Fruit fly (Drosophila melanogaster) whole organism, embryonic: ENCODE measurements around the gene slmb.

Experiments
- Atf6 ChIP-seq: fragments of 200-800 bp; sonication (Bioruptor generic); IDR thresholded peaks from 2 replicates; pipeline ENCODE4 v1.3.6; 2022; ENCODE audit warnings: missing biosample characterization, missing genetic modification characterization
- CG12391 ChIP-seq: fragments of 200-800 bp; sonication (Bioruptor generic); optimal IDR thresholded peaks from 3 replicates; lab custom pipeline; 2018; ENCODE audit warnings: missing biosample characterization, mild to moderate bottlenecking, missing genetic modification characterization, moderate library complexity
- CG13424 ChIP-seq: fragments of 200-800 bp; sonication (Bioruptor generic); optimal IDR thresholded peaks from 2 replicates; lab custom pipeline; 2019; ENCODE audit warnings: missing biosample characterization, mild to moderate bottlenecking, missing genetic modification characterization, moderate library complexity
- CG13775 ChIP-seq: fragments of 200-800 bp; sonication (Bioruptor generic); optimal IDR thresholded peaks from 3 replicates; lab custom pipeline; 2017; ENCODE audit warnings: missing biosample characterization, mild to moderate bottlenecking, missing genetic modification characterization
- CG15269 ChIP-seq: fragments of 200-800 bp; sonication (Bioruptor generic); optimal IDR thresholded peaks from 2 replicates; lab custom pipeline; 2018; ENCODE audit warnings: missing biosample characterization, mild to moderate bottlenecking, missing genetic modification characterization, moderate library complexity
- CG1529 ChIP-seq: fragments of 200-800 bp; sonication (Bioruptor generic); optimal IDR thresholded peaks from 3 replicates; lab custom pipeline; 2018; ENCODE audit warnings: missing biosample characterization, missing genetic modification characterization
- CG1603 ChIP-seq: fragments of 200-800 bp; sonication (Bioruptor generic); optimal IDR thresholded peaks from 2 replicates; lab custom pipeline; 2019; ENCODE audit warnings: missing biosample characterization, mild to moderate bottlenecking, missing genetic modification characterization, moderate library complexity
- CG17359 ChIP-seq: fragments of 200-800 bp; sonication (Bioruptor generic); optimal IDR thresholded peaks from 3 replicates; lab custom pipeline; 2018; ENCODE audit warnings: missing biosample characterization, mild to moderate bottlenecking, missing genetic modification characterization, moderate library complexity
- CG17385 ChIP-seq: fragments of 200-800 bp; sonication (Bioruptor generic); optimal IDR thresholded peaks from 3 replicates; lab custom pipeline; 2018; ENCODE audit warnings: missing biosample characterization, mild to moderate bottlenecking, missing genetic modification characterization
- CG31224 ChIP-seq: fragments of 200-800 bp; sonication (Bioruptor generic); IDR thresholded peaks from 2 replicates; pipeline ENCODE4 v1.3.6; 2022; ENCODE audit warnings: missing biosample characterization, missing genetic modification characterization
- CG32772 ChIP-seq: fragments of 200-800 bp; sonication (Bioruptor generic); IDR thresholded peaks from 2 replicates; pipeline ENCODE4 v1.3.6; 2022; ENCODE audit warnings: missing biosample characterization, missing genetic modification characterization
- CG42726 ChIP-seq: fragments of 200-800 bp; sonication (Bioruptor generic); IDR thresholded peaks from 2 replicates; pipeline ENCODE4 v1.3.6; 2022; ENCODE audit warnings: missing biosample characterization, missing genetic modification characterization; ENCODE audit not compliant: partially characterized antibody
- CG4424 ChIP-seq: fragments of 200-800 bp; sonication (Bioruptor generic); optimal IDR thresholded peaks from 3 replicates; lab custom pipeline; 2016; ENCODE audit warnings: missing biosample characterization, missing genetic modification characterization
- CG6654 ChIP-seq: fragments of 200-800 bp; sonication (Bioruptor generic); optimal IDR thresholded peaks from 2 replicates; lab custom pipeline; 2017; ENCODE audit warnings: missing biosample characterization, mild to moderate bottlenecking, missing genetic modification characterization
- CG7357 ChIP-seq: fragments of 200-800 bp; sonication (Bioruptor generic); IDR thresholded peaks from 3 replicates; pipeline ENCODE4 v1.3.6; 2022; ENCODE audit warnings: missing biosample characterization, missing genetic modification characterization
- CG7372 ChIP-seq: fragments of 200-800 bp; sonication (Bioruptor generic); IDR thresholded peaks from 2 replicates; pipeline ENCODE4 v1.3.6; 2022; ENCODE audit warnings: missing biosample characterization, missing genetic modification characterization
- CG8478 ChIP-seq: fragments of >200 bp; optimal IDR thresholded peaks from 2 replicates; lab custom pipeline; 2018
- D ChIP-seq, 2 experiments: fragments of 200-800 bp in 1 of 2; fragments of >200 bp in 1 of 2; sonication (Bioruptor generic) in 1 of 2; optimal IDR thresholded peaks; 2 replicates in 1 of 2; 3 replicates in 1 of 2; lab custom pipeline; 2017; ENCODE audit warnings: mild to moderate bottlenecking in 1 of 2, missing biosample characterization in 1 of 2, missing genetic modification characterization in 1 of 2, missing genetic modification reagents in 1 of 2
- D19A ChIP-seq: fragments of 200-800 bp; optimal IDR thresholded peaks from 3 replicates; lab custom pipeline; 2019; ENCODE audit warnings: missing biosample characterization, mild to moderate bottlenecking, missing genetic modification characterization, moderate library complexity
- Dad ChIP-seq: fragments of 200-800 bp; sonication (Bioruptor generic); optimal IDR thresholded peaks from 3 replicates; lab custom pipeline; 2016; ENCODE audit warnings: missing biosample characterization, missing genetic modification characterization
- Fer1 ChIP-seq: fragments of 200-800 bp; sonication (Bioruptor generic); optimal IDR thresholded peaks from 2 replicates; lab custom pipeline; 2017; ENCODE audit warnings: missing biosample characterization, mild to moderate bottlenecking, missing genetic modification characterization
- HHEX ChIP-seq: fragments of 200-800 bp; sonication (Bioruptor generic); optimal IDR thresholded peaks from 3 replicates; lab custom pipeline; 2017; ENCODE audit warnings: missing biosample characterization, mild to moderate bottlenecking, missing genetic modification characterization, missing genetic modification reagents
- NK7.1 ChIP-seq: fragments of 200-800 bp; sonication (Bioruptor generic); optimal IDR thresholded peaks from 3 replicates; lab custom pipeline; 2016; ENCODE audit warnings: missing biosample characterization, missing genetic modification characterization
- Ptx1 ChIP-seq: fragments of 200-800 bp; sonication (Bioruptor generic); IDR thresholded peaks from 2 replicates; pipeline ENCODE4 v1.3.6; 2022; ENCODE audit warnings: missing biosample characterization, missing genetic modification characterization
- Rfx ChIP-seq: fragments of 200-800 bp; sonication (Bioruptor generic); IDR thresholded peaks from 2 replicates; pipeline ENCODE4 v1.3.6; 2022; ENCODE audit warnings: missing biosample characterization, missing genetic modification characterization
- Scr ChIP-seq: fragments of 200-800 bp; sonication (Bioruptor generic); IDR thresholded peaks from 2 replicates; pipeline ENCODE4 v1.3.6; 2022; ENCODE audit warnings: missing biosample characterization, missing genetic modification characterization; ENCODE audit not compliant: partially characterized antibody
- Sin3A ChIP-seq: fragments of >200 bp; optimal IDR thresholded peaks from 2 replicates; lab custom pipeline; 2018
- TFAM ChIP-seq: fragments of 200-800 bp; sonication (Bioruptor generic); optimal IDR thresholded peaks from 2 replicates; lab custom pipeline; 2017; ENCODE audit warnings: missing biosample characterization, missing genetic modification characterization, inconsistent platforms
- br ChIP-seq: fragments of >200 bp; optimal IDR thresholded peaks from 2 replicates; lab custom pipeline; 2017
- cas ChIP-seq: fragments of 200-800 bp; sonication (Bioruptor generic); IDR thresholded peaks from 2 replicates; pipeline ENCODE4 v1.3.6; 2022; ENCODE audit warnings: missing biosample characterization, missing genetic modification characterization
- chif ChIP-seq, 2 experiments: fragments of 200-800 bp; sonication (Bioruptor generic); optimal IDR thresholded peaks; 3 replicates each; lab custom pipeline; 2016; ENCODE audit warnings: missing biosample characterization in 2 of 2, missing genetic modification characterization in 2 of 2
- chinmo ChIP-seq: fragments of 200-800 bp; sonication (Bioruptor generic); IDR thresholded peaks from 4 replicates; pipeline ENCODE4 v1.3.6; 2022; ENCODE audit warnings: missing biosample characterization, missing genetic modification characterization; ENCODE audit not compliant: partially characterized antibody
- dmrt99B ChIP-seq: fragments of 200-800 bp; sonication (Bioruptor generic); optimal IDR thresholded peaks from 2 replicates; lab custom pipeline; 2018; ENCODE audit warnings: missing biosample characterization, mild to moderate bottlenecking, missing genetic modification characterization, moderate library complexity
- dysf ChIP-seq: fragments of 200-800 bp; sonication (Bioruptor generic); IDR thresholded peaks from 3 replicates; pipeline ENCODE4 v1.3.6; 2022; ENCODE audit warnings: missing biosample characterization, missing genetic modification characterization
- en ChIP-seq: fragments of 200-800 bp; sonication (Bioruptor generic); optimal IDR thresholded peaks from 2 replicates; lab custom pipeline; 2016; ENCODE audit warnings: missing biosample characterization, missing genetic modification characterization
- fd102C ChIP-seq: fragments of 200-800 bp; sonication (Bioruptor generic); optimal IDR thresholded peaks from 2 replicates; lab custom pipeline; 2018; ENCODE audit warnings: missing biosample characterization, mild to moderate bottlenecking, missing genetic modification characterization, moderate library complexity
- hkb ChIP-seq, 2 experiments: fragments of 200-800 bp in 1 of 2; fragments of >200 bp in 1 of 2; sonication (Bioruptor generic) in 1 of 2; IDR thresholded peaks in 1 of 2; optimal IDR thresholded peaks in 1 of 2; 2 replicates each; pipeline versions ENCODE4 v1.3.6 to Lab custom; 2017 to 2022; ENCODE audit warnings: missing biosample characterization in 1 of 2, missing genetic modification characterization in 1 of 2
- lab ChIP-seq: fragments of 200-800 bp; sonication (Bioruptor generic); optimal IDR thresholded peaks from 3 replicates; lab custom pipeline; 2017; ENCODE audit warnings: missing biosample characterization, missing genetic modification characterization, mild to moderate bottlenecking, moderate library complexity, missing genetic modification reagents
- lbe ChIP-seq: fragments of 200-800 bp; sonication (Bioruptor generic); optimal IDR thresholded peaks from 2 replicates; lab custom pipeline; 2016; ENCODE audit warnings: missing biosample characterization, mild to moderate bottlenecking, missing genetic modification characterization
- lov ChIP-seq, 2 experiments: fragments of 200-800 bp in 1 of 2; fragments of >200 bp in 1 of 2; sonication (Bioruptor generic) in 1 of 2; IDR thresholded peaks in 1 of 2; optimal IDR thresholded peaks in 1 of 2; 2 replicates in 1 of 2; 3 replicates in 1 of 2; pipeline versions ENCODE4 v1.3.6 to Lab custom; 2017 to 2022; ENCODE audit warnings: missing biosample characterization in 1 of 2, missing genetic modification characterization in 1 of 2
- luna ChIP-seq: fragments of 200-800 bp; sonication (Bioruptor generic); optimal IDR thresholded peaks from 2 replicates; lab custom pipeline; 2016; ENCODE audit warnings: missing biosample characterization, missing genetic modification characterization
- odd ChIP-seq: fragments of 200-800 bp; sonication (Bioruptor generic); optimal IDR thresholded peaks from 2 replicates; lab custom pipeline; 2017; ENCODE audit warnings: missing biosample characterization, mild to moderate bottlenecking, missing genetic modification characterization
- phol ChIP-seq: fragments of 200-800 bp; sonication (Bioruptor generic); optimal IDR thresholded peaks from 3 replicates; lab custom pipeline; 2018; ENCODE audit warnings: missing biosample characterization, mild to moderate bottlenecking, missing genetic modification characterization, moderate library complexity
- pum ChIP-seq: fragments of 200-800 bp; sonication (Bioruptor generic); optimal IDR thresholded peaks from 2 replicates; lab custom pipeline; 2016; ENCODE audit warnings: missing biosample characterization, missing genetic modification characterization
- slbo ChIP-seq: fragments of 200-800 bp; sonication (Bioruptor generic); IDR thresholded peaks from 2 replicates; pipeline ENCODE4 v1.3.6; 2022; ENCODE audit warnings: missing biosample characterization, missing genetic modification characterization
- slou ChIP-seq: fragments of 200-800 bp; sonication (Bioruptor generic); optimal IDR thresholded peaks from 3 replicates; lab custom pipeline; 2016; ENCODE audit warnings: missing biosample characterization, missing genetic modification characterization
- slp2 ChIP-seq: fragments of 200-800 bp; sonication (Bioruptor generic); optimal IDR thresholded peaks from 2 replicates; lab custom pipeline; 2016; ENCODE audit warnings: missing biosample characterization, missing genetic modification characterization
- sqz ChIP-seq: fragments of 200-800 bp; sonication (Bioruptor generic); optimal IDR thresholded peaks from 3 replicates; lab custom pipeline; 2018; ENCODE audit warnings: missing biosample characterization, mild to moderate bottlenecking, missing genetic modification characterization

The slmb gene

DNA sequence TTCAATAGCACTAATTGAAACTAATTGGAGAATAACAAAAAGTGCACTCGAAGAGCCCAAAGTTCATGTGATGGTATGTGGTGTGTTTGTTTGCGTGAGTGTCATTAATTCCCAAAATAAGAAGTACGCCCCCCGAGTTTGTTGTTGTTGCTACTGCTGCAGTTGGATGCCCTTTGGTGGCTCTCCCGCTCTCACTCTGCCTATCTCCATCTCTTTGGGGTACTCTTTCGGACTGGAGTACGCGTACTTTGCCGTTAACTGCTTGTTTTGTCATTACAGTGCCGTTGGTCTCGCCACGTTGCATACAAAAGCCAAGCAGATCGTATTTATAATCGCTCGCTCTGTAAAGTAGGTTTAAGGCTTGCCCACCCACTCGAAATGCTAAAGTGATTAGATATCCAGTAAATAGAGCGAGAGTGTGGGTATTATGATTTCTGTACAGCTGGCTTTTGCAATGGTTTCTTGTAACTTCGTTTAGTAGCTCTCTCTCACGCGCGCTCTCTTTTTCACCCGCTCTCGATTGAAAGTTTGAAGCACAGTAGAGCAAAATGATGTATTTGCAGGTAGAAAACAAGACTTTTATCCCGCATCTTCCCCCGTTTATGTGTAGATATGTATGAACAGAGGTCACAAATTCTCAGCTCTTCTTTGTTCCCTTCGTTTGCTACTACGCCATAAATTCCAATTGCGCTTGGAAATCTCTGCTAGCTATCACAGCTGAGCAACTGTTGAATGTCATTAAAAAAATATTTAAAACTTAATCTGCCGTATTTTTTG lies 15.1 kb downstream of the slmb start (continued):
- peak; percentile 9 for TF ChIP-seq CG13775 (GFP tag; lab: Kevin White, UChicago)
- no peak for TF ChIP-seq pum
- TF ChIP-seq phol (tag; lab: Kevin White, UChicago), result peak; percentile 42
- TF ChIP-seq CG13424 (tag; lab: Kevin White, UChicago), result peak; percentile 45
- TF ChIP-seq dmrt99B, result peak; percentile 68
- peak; percentile 36; the same call in 1 of the 2 replicates for TF ChIP-seq CG31224 (GFP tag; lab: Robert Waterston, UW)
- peak; percentile 60 for TF ChIP-seq CG15269 (tag; lab: Kevin White, UChicago)
- TF ChIP-seq hkb (optimal IDR thresholded peaks at IDR 0.05; lab: Kevin White, UChicago), result no peak
- peak; percentile 50; the same call in 1 of the 2 replicates for TF ChIP-seq hkb (GFP tag; IDR thresholded peaks at IDR 0.05; lab: Robert Waterston, UW)
- TF ChIP-seq Rfx, result peak; percentile 51
- TF ChIP-seq Dad, result no peak
- peak; percentile 17; the same call in 1 of the 2 replicates for TF ChIP-seq Ptx1
- no peak for TF ChIP-seq CG6654 (GFP tag; lab: Kevin White, UChicago)
- TF ChIP-seq fd102C, result no peak
- peak; percentile 53 for TF ChIP-seq lab (GFP tag; lab: Kevin White, UChicago)
- peak; percentile 37 for TF ChIP-seq Fer1 (GFP tag; lab: Kevin White, UChicago)
- TF ChIP-seq CG7372 (GFP tag; lab: Robert Waterston, UW), result no peak
- peak; percentile 56 for TF ChIP-seq sqz (GFP tag; lab: Kevin White, UChicago)
- 0 out of 2 replicates have a peak, but pooled peaks have one; percentile 30 for TF ChIP-seq CG32772
- TF ChIP-seq D19A (tag; lab: Kevin White, UChicago), result no peak
- TF ChIP-seq slou (GFP tag; lab: Kevin White, UChicago), result no peak
- TF ChIP-seq slbo (GFP tag; lab: Robert Waterston, UW), result 0 out of 2 replicates have a peak, but pooled peaks have one; percentile 18
- TF ChIP-seq chif (GFP tag; optimal IDR thresholded peaks at IDR 0.05; lab: Kevin White, UChicago), result no peak
- TF ChIP-seq dysf (GFP tag; lab: Robert Waterston, UW), result peak; percentile 60; the same call in 2 of the 3 replicates
- TF ChIP-seq Sin3A (lab: Kevin White, UChicago), result no peak
- TF ChIP-seq CG8478 (lab: Kevin White, UChicago), result no peak
- no peak for TF ChIP-seq TFAM (GFP tag; lab: Kevin White, UChicago)
- no peak for TF ChIP-seq slp2 (GFP tag; lab: Kevin White, UChicago)
- 0 out of 2 replicates have a peak, but pooled peaks have one; percentile 24 for TF ChIP-seq CG42726 (GFP tag; lab: Robert Waterston, UW)
- peak; percentile 32 for TF ChIP-seq CG1529
- TF ChIP-seq chinmo (GFP tag; lab: Robert Waterston, UW), result 0 out of 4 replicates have a peak, but pooled peaks have one; percentile 12
- no peak for TF ChIP-seq br
- 0 out of 2 replicates have a peak, but pooled peaks have one; percentile 15 for TF ChIP-seq Atf6 (GFP tag; lab: Robert Waterston, UW)
- peak; percentile 33 for TF ChIP-seq CG17359 (tag; lab: Kevin White, UChicago)
- TF ChIP-seq D (optimal IDR thresholded peaks at IDR 0.05; lab: Kevin White, UChicago), result no peak
- TF ChIP-seq D (GFP tag; optimal IDR thresholded peaks at IDR 0.05; lab: Kevin White, UChicago), result peak; percentile 5
- peak; percentile 57 for TF ChIP-seq CG17385 (GFP tag; lab: Kevin White, UChicago)
- peak; percentile 38 for TF ChIP-seq CG12391 (tag; lab: Kevin White, UChicago)
- TF ChIP-seq cas (GFP tag; lab: Robert Waterston, UW), result no peak
- TF ChIP-seq odd (GFP tag; lab: Kevin White, UChicago), result peak; percentile 14
- TF ChIP-seq CG1603 (tag; lab: Kevin White, UChicago), result no peak
- peak; percentile 39 for TF ChIP-seq CG4424 (GFP tag; lab: Kevin White, UChicago)
- TF ChIP-seq luna, result no peak
- TF ChIP-seq lov (optimal IDR thresholded peaks at IDR 0.05; lab: Kevin White, UChicago), result no peak
- no peak for TF ChIP-seq lov (GFP tag; IDR thresholded peaks at IDR 0.05; lab: Robert Waterston, UW)
- no peak for TF ChIP-seq CG7357 (GFP tag; lab: Robert Waterston, UW)
- TF ChIP-seq NK7.1 (GFP tag; lab: Kevin White, UChicago), result no peak
- TF ChIP-seq lbe (GFP tag; lab: Kevin White, UChicago), result no peak
- TF ChIP-seq HHEX, result peak; percentile 47
- TF ChIP-seq en (GFP tag; lab: Kevin White, UChicago), result no peak
- no peak for TF ChIP-seq Scr (GFP tag; lab: Robert Waterston, UW)
